Worm (Caenorhabditis elegans) whole organism, midembryonic: Measurements from ENCODE around the gene srab-3.

ENCODE experiments used
- T22C8.4 ChIP-seq: fragments of 200-800 bp; sonication (Bioruptor generic); IDR thresholded peaks from 2 replicates; pipeline ENCODE4 v1.3.6; 2022; ENCODE audit warnings: missing genetic modification characterization, missing compliant biosample characterization
- cog-1 ChIP-seq: sonication (generic microtip); optimal IDR thresholded peaks from 2 replicates; lab custom pipeline; 2016; ENCODE audit warnings: missing genetic modification characterization, missing compliant biosample characterization
- flt-1 ChIP-seq: fragments of 200-800 bp; sonication (Bioruptor generic); IDR thresholded peaks from 2 replicates; pipeline ENCODE4 v1.3.6; 2022; ENCODE audit warnings: missing genetic modification characterization, missing compliant biosample characterization
- klf-2 ChIP-seq: fragments of 200-800 bp; sonication (Bioruptor generic); conservative IDR thresholded peaks from 2 replicates; pipeline ENCODE4 v1.3.6; 2022; ENCODE audit warnings: missing genetic modification reagents, missing genetic modification characterization, missing compliant biosample characterization
- med-1 ChIP-seq: sonication (generic microtip); optimal IDR thresholded peaks from 2 replicates; lab custom pipeline; 2017; ENCODE audit warnings: missing genetic modification characterization, mild to moderate bottlenecking, missing compliant biosample characterization, antibody characterized with exemption, missing genetic modification reagents; ENCODE audit not compliant: insufficient read depth
- ref-1 ChIP-seq: fragments of 200-800 bp; sonication (Bioruptor generic); conservative IDR thresholded peaks from 2 replicates; pipeline ENCODE4 v1.3.6; 2022; ENCODE audit warnings: missing genetic modification reagents, missing genetic modification characterization, missing compliant biosample characterization
- tab-1 ChIP-seq: fragments of 200-800 bp; sonication (Bioruptor generic); IDR thresholded peaks from 2 replicates; pipeline ENCODE4 v1.3.6; 2022; ENCODE audit warnings: missing genetic modification characterization, missing compliant biosample characterization
- ztf-23 ChIP-seq: fragments of 200-800 bp; sonication (Bioruptor generic); IDR thresholded peaks from 2 replicates; pipeline ENCODE4 v1.3.6; 2022; ENCODE audit warnings: missing genetic modification reagents, missing genetic modification characterization, missing compliant biosample characterization
- ztf-29 ChIP-seq: fragments of 200-800 bp; sonication (Bioruptor generic); IDR thresholded peaks from 2 replicates; pipeline ENCODE4 v1.3.6; 2022; ENCODE audit warnings: missing genetic modification reagents, missing genetic modification characterization, missing compliant biosample characterization

The srab-3 gene

DNA sequence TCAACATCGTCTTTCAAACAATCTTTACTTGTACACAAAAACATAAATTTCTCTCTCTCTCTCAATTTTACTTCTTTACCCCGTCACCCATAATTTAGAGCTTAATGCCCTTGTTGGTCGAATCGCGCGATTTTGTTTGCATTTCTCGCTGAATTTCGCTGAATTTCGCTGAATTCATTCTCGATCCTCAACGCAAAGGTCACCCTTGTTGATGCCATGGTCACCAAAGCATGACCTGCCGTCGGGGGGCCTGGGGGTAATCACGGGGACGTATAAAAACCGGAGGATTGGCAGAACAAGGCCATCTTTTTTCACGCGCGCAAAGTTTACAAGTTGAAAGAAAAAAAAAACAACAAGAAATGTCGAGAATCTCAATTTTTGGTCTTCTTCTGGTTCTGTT lies 22.3 kb upstream of the srab-3 start, which contains the start of gene F14F9.8:
Gene F14F9.8 (plus strand): TSS at position 301 of the 400 bp plus-strand sequence.
- no peak for TF ChIP-seq ref-1 (GFP tag; lab: Robert Waterston, UW)
- no peak for TF ChIP-seq ztf-23 (GFP tag; lab: Robert Waterston, UW)
- TF ChIP-seq med-1 (GFP tag; lab: Kevin White, UChicago): no peak
- TF ChIP-seq T22C8.4 (GFP tag; lab: Robert Waterston, UW): no peak
- TF ChIP-seq klf-2 (GFP tag; lab: Robert Waterston, UW): no peak
- no peak for TF ChIP-seq ztf-29 (GFP tag; lab: Robert Waterston, UW)
- no peak for TF ChIP-seq cog-1 (tag; lab: Kevin White, UChicago)

DNA sequence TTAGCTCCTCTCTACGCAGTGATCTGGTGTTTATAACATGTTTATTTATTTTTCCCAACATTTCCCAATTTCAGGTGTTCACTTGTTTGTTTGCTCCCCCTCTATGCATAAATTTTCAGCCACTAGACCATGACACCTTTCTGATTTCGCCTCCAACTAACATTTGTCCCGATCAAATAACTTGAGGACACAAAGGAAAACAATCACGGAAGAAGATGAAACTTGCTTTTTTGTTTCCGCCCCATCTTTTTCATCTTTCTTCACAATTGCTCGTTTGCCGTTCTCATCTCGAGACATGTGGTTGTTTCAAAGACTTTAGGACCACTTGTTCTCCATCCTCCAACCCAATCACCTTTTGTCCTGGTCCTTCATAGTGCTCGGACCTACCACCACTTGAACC lies 19.1 kb upstream of the srab-3 start, which contains the start of gene F14F9.5:
Gene F14F9.5 (plus strand): TSS at position 301 of the 400 bp plus-strand sequence.
- TF ChIP-seq tab-1 (GFP tag; lab: Robert Waterston, UW) (no peak), cog-1 (tag; lab: Kevin White, UChicago) (no peak), flt-1 (GFP tag; lab: Robert Waterston, UW) (no peak), klf-2 (GFP tag; lab: Robert Waterston, UW) (no peak), ztf-29 (GFP tag; lab: Robert Waterston, UW) (no peak), T22C8.4 (GFP tag; lab: Robert Waterston, UW) (no peak), ztf-23 (GFP tag; lab: Robert Waterston, UW) (no peak), ref-1 (GFP tag; lab: Robert Waterston, UW) (no peak), med-1 (GFP tag; lab: Kevin White, UChicago) (no peak)

ce11 chrV:5119679-5120078 lies 12.0 kb upstream of the srab-3 start, which contains the start of gene sid-1:
Gene sid-1, plus strand, starts transcription at chrV:5119970.
- TF ChIP-seq med-1 (GFP tag; lab: Kevin White, UChicago): no peak
- no peak for TF ChIP-seq tab-1 (GFP tag; lab: Robert Waterston, UW)
- no peak for TF ChIP-seq flt-1 (GFP tag; lab: Robert Waterston, UW)
- no peak for TF ChIP-seq cog-1 (tag; lab: Kevin White, UChicago)
- no peak for TF ChIP-seq ref-1 (GFP tag; lab: Robert Waterston, UW)
- no peak for TF ChIP-seq ztf-23 (GFP tag; lab: Robert Waterston, UW)
- no peak for TF ChIP-seq klf-2 (GFP tag; lab: Robert Waterston, UW)
- no peak for TF ChIP-seq T22C8.4 (GFP tag; lab: Robert Waterston, UW)

DNA sequence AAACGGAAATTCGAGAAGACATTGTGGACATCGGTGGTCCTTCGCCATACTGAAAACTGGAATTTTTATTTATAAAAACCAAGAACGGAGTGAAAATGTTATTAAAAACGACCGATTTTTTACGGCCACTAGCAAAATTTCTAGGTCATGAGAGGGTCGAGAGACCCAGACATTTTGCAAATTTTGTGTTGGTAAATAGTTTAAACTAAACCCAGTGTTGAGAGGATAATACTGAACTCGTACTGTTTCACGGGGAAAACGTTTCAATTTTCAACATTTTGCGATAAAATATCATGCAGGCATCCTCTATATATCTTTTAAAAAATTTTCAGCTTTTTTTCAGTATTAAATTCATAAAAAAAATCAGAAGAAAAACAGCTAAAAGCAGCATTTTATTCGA lies 11.4 kb upstream of the srab-3 start, which contains the start of gene C04F5.9:
Gene C04F5.9 (minus strand): TSS at position 101 of the 400 bp plus-strand sequence.
- no peak for TF ChIP-seq ztf-29 (GFP tag; lab: Robert Waterston, UW)
- TF ChIP-seq med-1 (GFP tag; lab: Kevin White, UChicago): no peak

DNA sequence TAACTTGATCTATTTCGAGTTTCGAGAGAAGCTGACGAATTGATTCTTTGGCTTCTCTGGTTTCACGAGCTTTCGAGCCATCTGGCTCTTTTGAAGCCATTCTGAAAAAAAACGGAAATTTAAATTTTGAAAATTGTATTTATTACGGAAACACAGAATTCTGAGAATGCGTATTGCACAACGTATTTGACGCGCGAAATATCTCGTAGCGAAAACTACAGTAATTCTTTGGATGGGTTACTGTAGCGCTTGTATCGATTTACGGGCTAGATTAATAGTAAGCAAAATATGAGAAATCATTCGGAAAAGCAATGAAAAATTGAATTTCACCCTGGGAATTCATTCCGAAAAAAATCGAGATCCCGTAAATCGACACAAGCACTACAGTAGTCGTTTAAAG lies 5.9 kb upstream of the srab-3 start, which contains the start of gene C04F5.8:
Gene C04F5.8 (minus strand): TSS at position 101 of the 400 bp plus-strand sequence.
- no peak for TF ChIP-seq klf-2 (GFP tag; lab: Robert Waterston, UW)
- no peak for TF ChIP-seq med-1 (GFP tag; lab: Kevin White, UChicago)
- no peak for TF ChIP-seq flt-1 (GFP tag; lab: Robert Waterston, UW)
- TF ChIP-seq T22C8.4 (GFP tag; lab: Robert Waterston, UW): no peak
- TF ChIP-seq ref-1 (GFP tag; lab: Robert Waterston, UW): no peak
- no peak for TF ChIP-seq ztf-29 (GFP tag; lab: Robert Waterston, UW)
- no peak for TF ChIP-seq ztf-23 (GFP tag; lab: Robert Waterston, UW)
- TF ChIP-seq tab-1 (GFP tag; lab: Robert Waterston, UW): no peak
- no peak for TF ChIP-seq cog-1 (tag; lab: Kevin White, UChicago)

- TF ChIP-seq klf-2 (GFP tag; lab: Robert Waterston, UW): no peak
- no peak for TF ChIP-seq med-1 (GFP tag; lab: Kevin White, UChicago)
- no peak for TF ChIP-seq ztf-29 (GFP tag; lab: Robert Waterston, UW)
- TF ChIP-seq flt-1 (GFP tag; lab: Robert Waterston, UW): no peak
- no peak for TF ChIP-seq tab-1 (GFP tag; lab: Robert Waterston, UW)
- TF ChIP-seq T22C8.4 (GFP tag; lab: Robert Waterston, UW): no peak
- TF ChIP-seq ztf-23 (GFP tag; lab: Robert Waterston, UW): no peak
- no peak for TF ChIP-seq cog-1 (tag; lab: Kevin White, UChicago)
- TF ChIP-seq ref-1 (GFP tag; lab: Robert Waterston, UW): no peak
These were observed 3.0 kb upstream of the srab-3 start, which contains the start of gene ugt-63 for ce11 chrV:5110684-5111083. Gene ugt-63, minus strand, starts transcription at chrV:5110772.

DNA sequence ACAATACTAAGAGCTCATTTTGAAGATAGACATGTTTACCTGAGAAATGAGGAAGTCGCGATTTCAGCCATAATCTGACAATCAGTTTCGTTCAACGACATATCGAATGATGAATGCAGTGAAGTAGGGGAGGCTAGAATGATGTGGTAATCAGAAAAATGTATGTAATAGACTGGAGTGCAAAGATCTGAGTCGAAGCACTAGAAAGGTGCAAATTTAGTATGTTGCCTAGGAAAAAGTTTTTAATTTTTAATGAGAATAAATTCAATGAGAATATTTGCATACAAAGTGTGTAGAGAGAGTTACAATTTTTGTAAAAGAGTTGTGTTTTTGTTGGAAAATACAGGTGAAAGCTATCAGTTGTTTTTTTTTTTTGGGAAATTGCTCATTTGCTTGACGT lies 2.8 kb downstream of the srab-3 start, which contains the start of gene srab-2:
Gene srab-2 (minus strand): TSS at position 101 of the 400 bp plus-strand sequence.
- no peak for TF ChIP-seq ztf-29 (GFP tag; lab: Robert Waterston, UW)
- TF ChIP-seq T22C8.4 (GFP tag; lab: Robert Waterston, UW): no peak
- TF ChIP-seq tab-1 (GFP tag; lab: Robert Waterston, UW): no peak
- TF ChIP-seq ref-1 (GFP tag; lab: Robert Waterston, UW): no peak
- no peak for TF ChIP-seq flt-1 (GFP tag; lab: Robert Waterston, UW)
- no peak for TF ChIP-seq klf-2 (GFP tag; lab: Robert Waterston, UW)
- TF ChIP-seq cog-1 (tag; lab: Kevin White, UChicago): no peak
- no peak for TF ChIP-seq ztf-23 (GFP tag; lab: Robert Waterston, UW)
- no peak for TF ChIP-seq med-1 (GFP tag; lab: Kevin White, UChicago)

- TF ChIP-seq ref-1 (GFP tag; lab: Robert Waterston, UW) (no peak), med-1 (GFP tag; lab: Kevin White, UChicago) (no peak), flt-1 (GFP tag; lab: Robert Waterston, UW) (no peak), tab-1 (GFP tag; lab: Robert Waterston, UW) (no peak)
These were observed 5.7 kb downstream of the srab-3 start, which contains the start of gene srab-1 for ce11 chrV:5102017-5102416. Gene srab-1, minus strand, starts transcription at chrV:5102117.

ce11 chrV:5098925-5099324 lies 8.8 kb downstream of the srab-3 start, which contains the start of gene unc-46:
Gene unc-46, minus strand, starts transcription at chrV:5099025.
- TF ChIP-seq med-1 (GFP tag; lab: Kevin White, UChicago): no peak
- no peak for TF ChIP-seq ztf-23 (GFP tag; lab: Robert Waterston, UW)
- no peak for TF ChIP-seq klf-2 (GFP tag; lab: Robert Waterston, UW)
- TF ChIP-seq tab-1 (GFP tag; lab: Robert Waterston, UW): no peak
- no peak for TF ChIP-seq cog-1 (tag; lab: Kevin White, UChicago)
